Worm (Caenorhabditis elegans): ENCODE results near the gene asah-2.

DNA sequence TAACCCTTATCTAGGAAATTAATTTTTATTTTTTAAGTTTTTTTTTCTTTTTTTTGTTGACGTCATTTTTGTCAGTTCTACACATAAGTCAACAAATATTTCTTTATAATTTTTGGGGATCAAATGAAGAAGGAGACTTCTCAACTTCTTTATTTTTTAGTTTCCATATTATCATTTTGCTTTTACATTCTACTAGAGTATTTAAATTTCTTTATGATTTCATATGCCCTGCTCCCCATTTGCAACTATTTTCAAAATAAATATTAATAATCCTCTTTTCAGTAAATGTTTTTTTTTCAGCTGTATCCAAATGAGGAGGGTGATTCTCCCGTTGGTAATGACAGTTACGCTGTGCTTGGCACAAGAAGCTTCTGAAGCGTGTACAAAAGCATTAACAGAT lies 2.0 kb upstream of the asah-2 start, which contains the start of gene phg-1:
- no peak for TF ChIP-seq fos-1 (tag; optimal IDR thresholded peaks at IDR 0.05)
- no peak for TF ChIP-seq elt-3 (tag; optimal IDR thresholded peaks at IDR 0.05)
- TF ChIP-seq ama-1 (optimal IDR thresholded peaks at IDR 0.05) = no peak
- no peak for TF ChIP-seq elt-1 (tag; optimal IDR thresholded peaks at IDR 0.05)
- no peak for TF ChIP-seq unc-62 (GFP tag; optimal IDR thresholded peaks at IDR 0.05)
- TF ChIP-seq crh-2 (tag; optimal IDR thresholded peaks at IDR 0.05) = no peak
- no peak for TF ChIP-seq nhr-237 (tag; optimal IDR thresholded peaks at IDR 0.05)
- TF ChIP-seq nhr-6 (tag; optimal IDR thresholded peaks at IDR 0.05) = no peak
- TF ChIP-seq unc-39 (tag; optimal IDR thresholded peaks at IDR 0.05) = no peak
- TF ChIP-seq alr-1 (tag; optimal IDR thresholded peaks at IDR 0.05) = no peak
- no peak for TF ChIP-seq mab-5 (tag; optimal IDR thresholded peaks at IDR 0.05)
